Fruit fly (Drosophila melanogaster): ENCODE data around the gene CG9641.
A peak's percentile ranks its signal among the peaks of the same experiment; 100 is the strongest.

dm6 chr2L:2941353-2941752, 35.3 kb downstream of the CG9641 start:
- 0 out of 3 replicates have a peak, but pooled peaks have one; percentile 13 for TF ChIP-seq tgo (GFP tag; IDR thresholded peaks at IDR 0.05)
- TF ChIP-seq Hmx (GFP tag; optimal IDR thresholded peaks at IDR 0.05), result no peak
- TF ChIP-seq CG12659 (GFP tag; optimal IDR thresholded peaks at IDR 0.05), result no peak
- no peak for TF ChIP-seq Dref (GFP tag; IDR thresholded peaks at IDR 0.05)
- TF ChIP-seq CG6791 (GFP tag; IDR thresholded peaks at IDR 0.05; ENCODE audit: partially characterized antibody), result no peak
- TF ChIP-seq GATAe (GFP tag; conservative IDR thresholded peaks at IDR 0.05), result no peak
- no peak for TF ChIP-seq CG2889 (GFP tag; IDR thresholded peaks at IDR 0.05)
- TF ChIP-seq YL-1 (GFP tag; optimal IDR thresholded peaks at IDR 0.05), result no peak
- TF ChIP-seq Oaz (GFP tag; IDR thresholded peaks at IDR 0.05), result no peak

Measured in whole organism, embryonic.